Fruit fly (Drosophila melanogaster) whole organism, embryonic: ENCODE measurements around the gene CG13108.
A peak's percentile ranks its signal among the peaks of the same experiment; 100 is the strongest.

Source experiments
- CG1024 ChIP-seq: fragments of 200-800 bp; sonication (Bioruptor generic); IDR thresholded peaks from 2 replicates; pipeline ENCODE4 v1.3.6; 2022; ENCODE audit warnings: missing biosample characterization, missing genetic modification characterization
- CG12071 ChIP-seq: fragments of 200-800 bp; sonication (Bioruptor generic); optimal IDR thresholded peaks from 3 replicates; lab custom pipeline; 2018; ENCODE audit warnings: missing biosample characterization, mild to moderate bottlenecking, missing genetic modification characterization
- CG12155 ChIP-seq: fragments of 200-800 bp; sonication (Bioruptor generic); optimal IDR thresholded peaks from 3 replicates; lab custom pipeline; 2016; ENCODE audit warnings: missing biosample characterization, missing genetic modification characterization
- CG12236 ChIP-seq: fragments of 200-800 bp; sonication (Bioruptor generic); optimal IDR thresholded peaks from 2 replicates; lab custom pipeline; 2016; ENCODE audit warnings: missing biosample characterization, missing genetic modification characterization
- CG12744 ChIP-seq: fragments of 200-800 bp; sonication (Bioruptor generic); optimal IDR thresholded peaks from 2 replicates; lab custom pipeline; 2016; ENCODE audit warnings: missing biosample characterization, missing genetic modification characterization
- CG14860 ChIP-seq: fragments of 200-800 bp; sonication (Bioruptor generic); IDR thresholded peaks from 3 replicates; pipeline ENCODE4 v1.3.6; 2022; ENCODE audit warnings: missing biosample characterization, missing genetic modification characterization; ENCODE audit not compliant: partially characterized antibody
- CG15011 ChIP-seq: fragments of 200-800 bp; sonication (Bioruptor generic); optimal IDR thresholded peaks from 3 replicates; lab custom pipeline; 2018; ENCODE audit warnings: missing biosample characterization, mild to moderate bottlenecking, missing genetic modification characterization
- CG15696 ChIP-seq: fragments of 200-800 bp; sonication (Bioruptor generic); optimal IDR thresholded peaks from 2 replicates; lab custom pipeline; 2019; ENCODE audit warnings: missing biosample characterization, mild to moderate bottlenecking, missing genetic modification characterization, moderate library complexity
- CG17361 ChIP-seq: fragments of 200-800 bp; sonication (Bioruptor generic); IDR thresholded peaks from 3 replicates; pipeline ENCODE4 v1.3.6; 2022; ENCODE audit warnings: missing biosample characterization, missing genetic modification characterization
- CG18262 ChIP-seq: fragments of 200-800 bp; optimal IDR thresholded peaks from 3 replicates; lab custom pipeline; 2019; ENCODE audit warnings: missing biosample characterization, mild to moderate bottlenecking, missing genetic modification characterization, moderate library complexity
- CG18476 ChIP-seq: fragments of 200-800 bp; sonication (Bioruptor generic); optimal IDR thresholded peaks from 2 replicates; lab custom pipeline; 2016; ENCODE audit warnings: missing biosample characterization, mild to moderate bottlenecking, missing genetic modification characterization
- CG2199 ChIP-seq: fragments of 200-800 bp; sonication (Bioruptor generic); IDR thresholded peaks from 3 replicates; pipeline ENCODE4 v1.3.6; 2022; ENCODE audit warnings: missing biosample characterization, missing genetic modification characterization
- CG2875 ChIP-seq: fragments of 200-800 bp; sonication (Bioruptor generic); optimal IDR thresholded peaks from 2 replicates; lab custom pipeline; 2017; ENCODE audit warnings: missing biosample characterization, mild to moderate bottlenecking, missing genetic modification characterization, missing genetic modification reagents
- CG30403 ChIP-seq: fragments of 200-800 bp; sonication (Bioruptor generic); optimal IDR thresholded peaks from 3 replicates; lab custom pipeline; 2016; ENCODE audit warnings: missing biosample characterization, missing genetic modification characterization
- CG31388 ChIP-seq: fragments of 200-800 bp; sonication (Bioruptor generic); optimal IDR thresholded peaks from 2 replicates; lab custom pipeline; 2016; ENCODE audit warnings: missing biosample characterization, missing genetic modification characterization
- CG33213 ChIP-seq: fragments of 200-800 bp; sonication (Bioruptor generic); optimal IDR thresholded peaks from 3 replicates; lab custom pipeline; 2016; ENCODE audit warnings: missing biosample characterization, missing genetic modification characterization
- CG42726 ChIP-seq: fragments of 200-800 bp; sonication (Bioruptor generic); IDR thresholded peaks from 2 replicates; pipeline ENCODE4 v1.3.6; 2022; ENCODE audit warnings: missing biosample characterization, missing genetic modification characterization; ENCODE audit not compliant: partially characterized antibody
- CG4360 ChIP-seq: fragments of 200-800 bp; sonication (Bioruptor generic); IDR thresholded peaks from 2 replicates; pipeline ENCODE4 v1.3.6; 2022; ENCODE audit warnings: missing biosample characterization, missing genetic modification characterization
- CG6689 ChIP-seq: fragments of 200-800 bp; sonication (Bioruptor generic); IDR thresholded peaks from 2 replicates; pipeline ENCODE4 v1.3.6; 2022; ENCODE audit warnings: missing biosample characterization, missing genetic modification characterization
- CG7357 ChIP-seq: fragments of 200-800 bp; sonication (Bioruptor generic); IDR thresholded peaks from 3 replicates; pipeline ENCODE4 v1.3.6; 2022; ENCODE audit warnings: missing biosample characterization, missing genetic modification characterization
- CG7786 ChIP-seq: fragments of 200-800 bp; sonication (Bioruptor generic); optimal IDR thresholded peaks from 2 replicates; lab custom pipeline; 2016; ENCODE audit warnings: missing biosample characterization, missing genetic modification characterization
- CG9876 ChIP-seq: fragments of 200-800 bp; sonication (Bioruptor generic); optimal IDR thresholded peaks from 2 replicates; lab custom pipeline; 2016; ENCODE audit warnings: missing biosample characterization, missing genetic modification characterization
- D ChIP-seq, 2 experiments: fragments of 200-800 bp in 1 of 2; fragments of >200 bp in 1 of 2; sonication (Bioruptor generic) in 1 of 2; optimal IDR thresholded peaks; 2 replicates in 1 of 2; 3 replicates in 1 of 2; lab custom pipeline; 2017; ENCODE audit warnings: mild to moderate bottlenecking in 1 of 2, missing biosample characterization in 1 of 2, missing genetic modification characterization in 1 of 2, missing genetic modification reagents in 1 of 2
- Dref ChIP-seq: fragments of 200-800 bp; sonication (Bioruptor generic); IDR thresholded peaks from 2 replicates; pipeline ENCODE4 v1.3.6; 2022; ENCODE audit warnings: missing biosample characterization, missing genetic modification characterization
- E2f2 ChIP-seq: fragments of 200-800 bp; sonication (Bioruptor generic); IDR thresholded peaks from 2 replicates; pipeline ENCODE4 v1.3.6; 2022; ENCODE audit warnings: missing biosample characterization, missing genetic modification characterization
- Eip74EF ChIP-seq, 2 experiments: fragments of 200-800 bp in 1 of 2; fragments of >200 bp in 1 of 2; sonication (Bioruptor generic) in 1 of 2; optimal IDR thresholded peaks; 2 replicates each; lab custom pipeline; 2017 to 2019; ENCODE audit warnings: missing biosample characterization in 2 of 2, missing genetic modification characterization in 2 of 2, mild to moderate bottlenecking in 1 of 2, moderate library complexity in 1 of 2
- Ets65A ChIP-seq: fragments of 200-800 bp; sonication (Bioruptor generic); peaks from one replicate; lab custom pipeline; 2016; ENCODE audit warnings: missing biosample characterization, missing genetic modification characterization
- MTF-1 ChIP-seq: fragments of 200-800 bp; sonication (Bioruptor generic); optimal IDR thresholded peaks from 2 replicates; lab custom pipeline; 2018; ENCODE audit warnings: missing biosample characterization, mild to moderate bottlenecking, missing genetic modification characterization, borderline replicate concordance
- Mad ChIP-seq: fragments of 200-800 bp; sonication (Bioruptor generic); optimal IDR thresholded peaks from 2 replicates; lab custom pipeline; 2016; ENCODE audit warnings: missing biosample characterization, missing genetic modification characterization
- NfI ChIP-seq: fragments of 200-800 bp; sonication (Bioruptor generic); optimal IDR thresholded peaks from 3 replicates; lab custom pipeline; 2018; ENCODE audit warnings: missing biosample characterization, mild to moderate bottlenecking, missing genetic modification characterization, moderate library complexity
- Vsx1 ChIP-seq: fragments of 200-800 bp; sonication (Bioruptor generic); optimal IDR thresholded peaks from 2 replicates; lab custom pipeline; 2017; ENCODE audit warnings: missing biosample characterization, mild to moderate bottlenecking, missing genetic modification characterization, missing genetic modification reagents
- Xbp1 ChIP-seq: fragments of 200-800 bp; sonication (Bioruptor generic); optimal IDR thresholded peaks from 3 replicates; lab custom pipeline; 2016; ENCODE audit warnings: missing biosample characterization, mild to moderate bottlenecking, missing genetic modification characterization
- abd-A ChIP-seq: fragments of 200-800 bp; sonication (Bioruptor generic); optimal IDR thresholded peaks from 3 replicates; lab custom pipeline; 2019; ENCODE audit warnings: missing biosample characterization, mild to moderate bottlenecking, missing genetic modification characterization, moderate library complexity
- al ChIP-seq: fragments of 200-800 bp; sonication (Bioruptor generic); IDR thresholded peaks from 2 replicates; pipeline ENCODE4 v1.3.6; 2022; ENCODE audit warnings: missing biosample characterization, missing genetic modification characterization
- bbx ChIP-seq: fragments of 200-800 bp; sonication (Bioruptor generic); IDR thresholded peaks from 2 replicates; pipeline ENCODE4 v1.3.6; 2022; ENCODE audit warnings: missing biosample characterization, missing genetic modification characterization; ENCODE audit not compliant: partially characterized antibody
- ci ChIP-seq: fragments of 200-800 bp; sonication (Bioruptor generic); IDR thresholded peaks from 3 replicates; pipeline ENCODE4 v1.3.6; 2022; ENCODE audit warnings: missing biosample characterization, missing genetic modification characterization
- dan ChIP-seq: fragments of 200-800 bp; sonication (Bioruptor generic); IDR thresholded peaks from 2 replicates; pipeline ENCODE4 v1.3.6; 2022; ENCODE audit warnings: missing biosample characterization, missing genetic modification characterization
- dm ChIP-seq: fragments of 200-800 bp; sonication (Bioruptor generic); optimal IDR thresholded peaks from 3 replicates; lab custom pipeline; 2016; ENCODE audit warnings: missing biosample characterization, missing genetic modification characterization
- emc ChIP-seq: fragments of 200-800 bp; sonication (Bioruptor generic); optimal IDR thresholded peaks from 2 replicates; lab custom pipeline; 2016; ENCODE audit warnings: missing biosample characterization, missing genetic modification characterization
- fd102C ChIP-seq: fragments of 200-800 bp; sonication (Bioruptor generic); optimal IDR thresholded peaks from 2 replicates; lab custom pipeline; 2018; ENCODE audit warnings: missing biosample characterization, mild to moderate bottlenecking, missing genetic modification characterization, moderate library complexity
- fd3F ChIP-seq: fragments of 200-800 bp; sonication (Bioruptor generic); optimal IDR thresholded peaks from 2 replicates; lab custom pipeline; 2018; ENCODE audit warnings: missing biosample characterization, mild to moderate bottlenecking, missing genetic modification characterization, moderate library complexity
- hkb ChIP-seq, 2 experiments: fragments of 200-800 bp in 1 of 2; fragments of >200 bp in 1 of 2; sonication (Bioruptor generic) in 1 of 2; IDR thresholded peaks in 1 of 2; optimal IDR thresholded peaks in 1 of 2; 2 replicates each; pipeline versions ENCODE4 v1.3.6 to Lab custom; 2017 to 2022; ENCODE audit warnings: missing biosample characterization in 1 of 2, missing genetic modification characterization in 1 of 2
- kay ChIP-seq: fragments of 200-800 bp; sonication (Bioruptor generic); optimal IDR thresholded peaks from 2 replicates; lab custom pipeline; 2016; ENCODE audit warnings: missing biosample characterization, missing genetic modification characterization
- lov ChIP-seq, 2 experiments: fragments of 200-800 bp in 1 of 2; fragments of >200 bp in 1 of 2; sonication (Bioruptor generic) in 1 of 2; IDR thresholded peaks in 1 of 2; optimal IDR thresholded peaks in 1 of 2; 2 replicates in 1 of 2; 3 replicates in 1 of 2; pipeline versions ENCODE4 v1.3.6 to Lab custom; 2017 to 2022; ENCODE audit warnings: missing biosample characterization in 1 of 2, missing genetic modification characterization in 1 of 2
- ranshi ChIP-seq: fragments of 200-800 bp; sonication (Bioruptor generic); IDR thresholded peaks from 2 replicates; pipeline ENCODE4 v1.3.6; 2022; ENCODE audit warnings: missing biosample characterization, missing genetic modification characterization
- slou ChIP-seq: fragments of 200-800 bp; sonication (Bioruptor generic); optimal IDR thresholded peaks from 3 replicates; lab custom pipeline; 2016; ENCODE audit warnings: missing biosample characterization, missing genetic modification characterization
- vvl ChIP-seq: fragments of 200-800 bp; sonication (Bioruptor generic); IDR thresholded peaks from 2 replicates; pipeline ENCODE4 v1.3.6; 2022; ENCODE audit warnings: missing biosample characterization, missing genetic modification characterization

The CG13108 gene

DNA sequence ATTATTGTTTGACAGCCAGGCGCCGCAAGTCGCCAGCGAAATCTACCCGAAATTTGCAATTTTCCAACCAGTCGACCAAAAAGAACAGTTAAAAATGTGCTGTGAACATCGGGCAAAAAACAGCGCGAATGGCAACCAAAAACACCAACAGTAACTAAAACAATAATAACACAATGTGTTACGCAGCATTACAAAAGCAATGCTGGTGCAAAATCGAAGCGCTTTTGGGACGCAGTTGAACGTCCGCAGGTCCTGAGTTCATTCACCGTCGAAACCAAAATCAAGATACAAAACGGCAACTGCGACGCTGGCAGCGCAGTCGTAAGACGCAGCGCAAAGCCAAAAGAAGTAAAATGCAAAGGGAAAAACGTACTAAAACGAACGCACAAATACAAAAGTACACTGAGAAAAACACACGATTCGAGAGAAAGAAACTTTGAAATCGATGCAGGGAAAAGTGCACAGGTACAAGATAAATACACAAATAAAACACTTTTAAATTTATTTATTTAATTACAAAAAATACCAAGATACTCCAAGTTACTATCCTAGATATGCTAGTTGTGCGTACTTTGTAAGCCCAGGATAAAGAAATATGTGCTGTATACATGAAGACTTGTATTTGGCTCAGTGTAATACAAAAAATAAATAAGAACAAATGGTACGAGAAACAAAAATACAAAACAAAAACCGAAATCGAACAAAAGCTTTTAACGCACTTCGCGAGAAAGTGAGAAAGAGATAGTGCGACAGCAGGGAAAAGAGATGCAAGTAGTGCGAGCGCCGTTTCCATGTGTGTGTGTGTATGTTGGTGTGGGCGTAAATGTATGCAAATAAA, 47.0 kb downstream of the CG13108 start (continued):
- peak; percentile 44; the same call in 1 of the 2 replicates for TF ChIP-seq E2f2 (GFP tag; lab: Robert Waterston, UW)
- no peak for TF ChIP-seq bbx (GFP tag; lab: Robert Waterston, UW)
- peak; percentile 13 for TF ChIP-seq NfI (GFP tag; lab: Kevin White, UChicago)
- TF ChIP-seq CG17361 (GFP tag; lab: Robert Waterston, UW): peak; percentile 74
- TF ChIP-seq Dref (GFP tag; lab: Robert Waterston, UW): no peak
- TF ChIP-seq CG30403 (GFP tag; lab: Kevin White, UChicago): peak; percentile 73
- peak; percentile 63 for TF ChIP-seq CG6689 (GFP tag; lab: Robert Waterston, UW)
- no peak for TF ChIP-seq CG12236 (GFP tag; lab: Kevin White, UChicago)
- peak; percentile 20 for TF ChIP-seq CG7786 (GFP tag; lab: Kevin White, UChicago)
- peak; percentile 33 for TF ChIP-seq CG31388
- TF ChIP-seq CG14860 (GFP tag; lab: Robert Waterston, UW): no peak
- TF ChIP-seq vvl (GFP tag; lab: Robert Waterston, UW): peak; percentile 73; the same call in 1 of the 2 replicates
- TF ChIP-seq MTF-1 (GFP tag; lab: Kevin White, UChicago): no peak
- no peak for TF ChIP-seq CG1024 (GFP tag; lab: Robert Waterston, UW)
- peak in 1 of 2 experiments; percentile 77 for TF ChIP-seq Eip74EF (GFP tag; optimal IDR thresholded peaks at IDR 0.05; lab: Kevin White, UChicago)
- TF ChIP-seq slou (GFP tag; lab: Kevin White, UChicago): no peak
- TF ChIP-seq CG18262 (tag; lab: Kevin White, UChicago): peak; percentile 68
- TF ChIP-seq CG4360 (GFP tag; lab: Robert Waterston, UW): 0 out of 2 replicates have a peak, but pooled peaks have one; percentile 27
- peak; percentile 92 for TF ChIP-seq Ets65A
- no peak for TF ChIP-seq dm (GFP tag; lab: Kevin White, UChicago)
- no peak for TF ChIP-seq abd-A
- TF ChIP-seq ci (GFP tag; lab: Robert Waterston, UW): 0 out of 3 replicates have a peak, but pooled peaks have one; percentile 51
- peak; percentile 50 for TF ChIP-seq CG18476 (GFP tag; lab: Kevin White, UChicago)
- peak; percentile 43 for TF ChIP-seq CG12155 (GFP tag; lab: Kevin White, UChicago)
- no peak for TF ChIP-seq CG2199 (GFP tag; lab: Robert Waterston, UW)
- peak; percentile 50 for TF ChIP-seq fd3F (GFP tag; lab: Kevin White, UChicago)
- no peak for TF ChIP-seq CG42726
- no peak for TF ChIP-seq kay (GFP tag; lab: Kevin White, UChicago)
- no peak for TF ChIP-seq CG9876 (GFP tag; lab: Kevin White, UChicago)
- no peak for TF ChIP-seq fd102C
- TF ChIP-seq Xbp1 (GFP tag; lab: Kevin White, UChicago): peak; percentile 46
- TF ChIP-seq Mad: peak; percentile 18
- TF ChIP-seq CG2875 (GFP tag; lab: Kevin White, UChicago): peak; percentile 52
- no peak for TF ChIP-seq emc (GFP tag; lab: Kevin White, UChicago)
- no peak for TF ChIP-seq ranshi (GFP tag; lab: Robert Waterston, UW)
- TF ChIP-seq al (GFP tag; lab: Robert Waterston, UW): peak; percentile 32; the same call in 1 of the 2 replicates
- TF ChIP-seq D (optimal IDR thresholded peaks at IDR 0.05; lab: Kevin White, UChicago): no peak
- TF ChIP-seq D (GFP tag; optimal IDR thresholded peaks at IDR 0.05; lab: Kevin White, UChicago): peak; percentile 36
- peak; percentile 28 for TF ChIP-seq CG12071 (GFP tag; lab: Kevin White, UChicago)
- no peak for TF ChIP-seq hkb (optimal IDR thresholded peaks at IDR 0.05; lab: Kevin White, UChicago)
- peak; percentile 48; the same call in 1 of the 2 replicates for TF ChIP-seq hkb (GFP tag; IDR thresholded peaks at IDR 0.05; lab: Robert Waterston, UW)
- TF ChIP-seq CG15011 (GFP tag; lab: Kevin White, UChicago): peak; percentile 41
- peak; percentile 20 for TF ChIP-seq CG15696 (tag; lab: Kevin White, UChicago)
- no peak for TF ChIP-seq lov (optimal IDR thresholded peaks at IDR 0.05; lab: Kevin White, UChicago)
- no peak for TF ChIP-seq lov (GFP tag; IDR thresholded peaks at IDR 0.05; lab: Robert Waterston, UW)
- TF ChIP-seq CG12744: no peak
- no peak for TF ChIP-seq CG33213 (GFP tag; lab: Kevin White, UChicago)
- TF ChIP-seq Vsx1: peak; percentile 30
- peak; percentile 52; the same call in 2 of the 3 replicates for TF ChIP-seq CG7357 (GFP tag; lab: Robert Waterston, UW)
- TF ChIP-seq dan (GFP tag; lab: Robert Waterston, UW): no peak
